Worm (Caenorhabditis elegans): Measurements from ENCODE around the gene fip-5.

DNA sequence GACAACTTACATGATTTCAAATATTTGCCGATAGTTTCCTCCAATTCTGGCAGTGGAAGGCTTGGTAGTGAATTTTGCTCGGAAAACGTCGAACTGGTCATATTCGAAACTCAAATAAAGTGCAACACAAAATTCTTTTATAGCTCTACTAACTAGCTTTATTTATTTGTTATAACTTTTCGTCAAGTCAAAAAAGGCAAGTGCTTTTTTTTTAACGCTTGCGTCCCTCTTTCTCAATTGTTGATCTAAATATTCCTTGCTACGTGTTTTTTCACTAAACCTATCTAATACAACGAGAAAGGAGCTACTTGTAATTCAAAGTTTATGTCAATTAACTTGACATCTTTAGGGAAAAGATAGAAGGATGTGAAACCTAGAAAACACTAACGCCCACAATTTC lies 7.8 kb downstream of the fip-5 start, which contains the start of gene F41E7.6:
- TF ChIP-seq dao-5 (tag; optimal IDR thresholded peaks at IDR 0.05) (no peak), him-1 (tag; optimal IDR thresholded peaks at IDR 0.05) (no peak)
